Worm (Caenorhabditis elegans) whole organism, mixed stage, embryonic: ENCODE results near the gene C09E9.1.

ENCODE experiments used
- blmp-1 ChIP-seq: fragments of 150-350 bp; optimal IDR thresholded peaks from 2 replicates; lab custom pipeline; 2014; ENCODE audit warnings: missing biosample characterization, missing genetic modification characterization
- elt-3 ChIP-seq: fragments of 150-350 bp; optimal IDR thresholded peaks from 2 replicates; lab custom pipeline; 2014; ENCODE audit warnings: missing biosample characterization, missing genetic modification characterization
- lin-13 ChIP-seq: fragments of 150-350 bp; optimal IDR thresholded peaks from 2 replicates; lab custom pipeline; 2014; ENCODE audit warnings: missing biosample characterization, missing genetic modification characterization
- lsy-2 ChIP-seq: fragments of 150-350 bp; optimal IDR thresholded peaks from 2 replicates; lab custom pipeline; 2014; ENCODE audit warnings: missing biosample characterization, missing genetic modification characterization
- mep-1 ChIP-seq: fragments of 150-350 bp; optimal IDR thresholded peaks from 2 replicates; lab custom pipeline; 2017; ENCODE audit warnings: missing biosample characterization, missing genetic modification reagents, missing genetic modification characterization, inconsistent platforms
- nhr-2 ChIP-seq: fragments of 150-350 bp; optimal IDR thresholded peaks from 2 replicates; lab custom pipeline; 2014; ENCODE audit warnings: missing biosample characterization, missing genetic modification characterization
- nhr-237 ChIP-seq: fragments of 150-350 bp; optimal IDR thresholded peaks from 2 replicates; lab custom pipeline; 2014; ENCODE audit warnings: missing biosample characterization, missing genetic modification characterization
- unc-62 ChIP-seq: fragments of 150-350 bp; optimal IDR thresholded peaks from 2 replicates; lab custom pipeline; 2014; ENCODE audit warnings: missing biosample characterization, missing genetic modification reagents, missing genetic modification characterization

ce11 chrIV:1261024-1261423 lies 13.6 kb upstream of the C09E9.1 start, which contains the start of gene clec-169:
- no peak for TF ChIP-seq nhr-237 (tag; lab: Kevin White, UChicago)
- TF ChIP-seq unc-62 (GFP tag; lab: Kevin White, UChicago): no peak
- no peak for TF ChIP-seq lsy-2 (tag; lab: Kevin White, UChicago)
- TF ChIP-seq blmp-1 (tag; lab: Kevin White, UChicago): no peak
- no peak for TF ChIP-seq nhr-2 (tag; lab: Kevin White, UChicago)
- no peak for TF ChIP-seq lin-13 (tag; lab: Kevin White, UChicago)
- no peak for TF ChIP-seq elt-3
- TF ChIP-seq mep-1 (tag; lab: Kevin White, UChicago): no peak
